Fruit fly (Drosophila melanogaster) Kc167 (cell line): Measurements from ENCODE around the gene Rubicon.

Experiments used
- Sin3A ChIP-seq: fragments of >200 bp; optimal IDR thresholded peaks from 2 replicates; lab custom pipeline; 2018; ENCODE audit warnings: missing external identifiers
- insv ChIP-seq: fragments of >200 bp; optimal IDR thresholded peaks from 3 replicates; lab custom pipeline; 2018; ENCODE audit warnings: missing external identifiers
- psq ChIP-seq: fragments of >200 bp; optimal IDR thresholded peaks from 2 replicates; lab custom pipeline; 2017; ENCODE audit warnings: missing external identifiers
- ttk ChIP-seq: sonication (Bioruptor generic); optimal IDR thresholded peaks from 2 replicates; lab custom pipeline; 2017; ENCODE audit warnings: missing external identifiers

DNA sequence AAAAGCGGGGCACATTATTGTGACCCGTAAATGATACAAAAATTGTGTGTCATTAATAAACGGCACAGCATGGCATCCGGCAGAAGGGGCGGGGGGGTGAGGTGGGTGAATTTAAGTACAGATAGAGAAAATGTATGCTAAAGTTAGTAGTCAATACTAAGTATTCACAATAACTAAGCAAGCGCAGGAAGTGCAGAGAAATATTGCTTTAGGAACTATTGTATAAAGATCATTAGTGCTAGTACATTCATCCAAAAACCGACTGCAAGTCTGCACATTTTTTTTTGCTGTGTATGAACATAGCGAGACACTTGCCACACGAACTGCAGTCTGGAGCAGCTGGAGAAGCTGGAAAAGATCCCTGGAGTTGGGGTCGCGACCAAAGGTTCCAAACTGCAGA lies 7.4 kb upstream of the Rubicon start:
- TF ChIP-seq insv (lab: Kevin White, UChicago) = no peak
- no peak for TF ChIP-seq Sin3A
- TF ChIP-seq psq (lab: Kevin White, UChicago) = no peak
- no peak for TF ChIP-seq ttk (lab: Kevin White, UChicago)
